Fruit fly (Drosophila melanogaster) whole organism, prepupa: Measurements from ENCODE around the gene Gs2.

Experiments used
- CG10631 ChIP-seq: fragments of 200-800 bp; sonication (Bioruptor generic); optimal IDR thresholded peaks from 2 replicates; lab custom pipeline; 2016; ENCODE audit warnings: missing biosample characterization, missing genetic modification characterization
- CG10669 ChIP-seq: fragments of 200-800 bp; sonication (Bioruptor generic); optimal IDR thresholded peaks from 3 replicates; lab custom pipeline; 2018; ENCODE audit warnings: missing biosample characterization, mild to moderate bottlenecking, missing genetic modification characterization, moderate library complexity
- CG11294 ChIP-seq: fragments of 200-800 bp; sonication (Bioruptor generic); IDR thresholded peaks from 2 replicates; pipeline ENCODE4 v1.3.6; 2022; ENCODE audit warnings: missing biosample characterization, missing genetic modification characterization
- CG11762 ChIP-seq: fragments of 200-800 bp; sonication (Bioruptor generic); optimal IDR thresholded peaks from 3 replicates; lab custom pipeline; 2016; ENCODE audit warnings: missing biosample characterization, missing genetic modification characterization; ENCODE audit not compliant: insufficient read depth
- CG15336 ChIP-seq: fragments of 200-800 bp; sonication (Bioruptor generic); IDR thresholded peaks from 2 replicates; pipeline ENCODE4 v1.3.6; 2022; ENCODE audit warnings: missing biosample characterization, missing genetic modification characterization
- CG16779 ChIP-seq: fragments of 200-800 bp; sonication (Bioruptor generic); optimal IDR thresholded peaks from 3 replicates; lab custom pipeline; 2017; ENCODE audit warnings: missing biosample characterization, mild to moderate bottlenecking, missing genetic modification characterization
- CG3032 ChIP-seq: fragments of 200-800 bp; optimal IDR thresholded peaks from 2 replicates; lab custom pipeline; 2019; ENCODE audit warnings: missing biosample characterization, mild to moderate bottlenecking, missing genetic modification characterization, moderate library complexity
- CG32006 ChIP-seq: fragments of 200-800 bp; sonication (Bioruptor generic); optimal IDR thresholded peaks from 3 replicates; lab custom pipeline; 2017; ENCODE audit warnings: missing biosample characterization, mild to moderate bottlenecking, missing genetic modification characterization
- CG34406 ChIP-seq: fragments of 200-800 bp; sonication (Bioruptor generic); optimal IDR thresholded peaks from 3 replicates; lab custom pipeline; 2016; ENCODE audit warnings: missing biosample characterization, missing genetic modification characterization
- CG3919 ChIP-seq: fragments of 200-800 bp; sonication (Bioruptor generic); optimal IDR thresholded peaks from 3 replicates; lab custom pipeline; 2016; ENCODE audit warnings: missing biosample characterization, missing genetic modification characterization
- CG6163 ChIP-seq: fragments of 200-800 bp; sonication (Bioruptor generic); IDR thresholded peaks from 3 replicates; pipeline ENCODE4 v1.3.6; 2022; ENCODE audit warnings: missing biosample characterization, missing genetic modification characterization
- CG6276 ChIP-seq: fragments of 200-800 bp; sonication (Bioruptor generic); optimal IDR thresholded peaks from 2 replicates; lab custom pipeline; 2017; ENCODE audit warnings: missing biosample characterization, mild to moderate bottlenecking, missing genetic modification characterization
- CG6792 ChIP-seq: fragments of 200-800 bp; sonication (Bioruptor generic); optimal IDR thresholded peaks from 3 replicates; lab custom pipeline; 2016; ENCODE audit warnings: missing biosample characterization, missing genetic modification characterization
- CG6854 ChIP-seq: fragments of 200-800 bp; sonication (Bioruptor generic); optimal IDR thresholded peaks from 2 replicates; lab custom pipeline; 2017; ENCODE audit warnings: missing biosample characterization, mild to moderate bottlenecking, missing genetic modification characterization
- CG8119 ChIP-seq: fragments of 200-800 bp; sonication (Bioruptor generic); IDR thresholded peaks from 3 replicates; pipeline ENCODE4 v1.3.6; 2022; ENCODE audit warnings: missing biosample characterization, missing genetic modification characterization
- CG8319 ChIP-seq: fragments of 200-800 bp; sonication (Bioruptor generic); optimal IDR thresholded peaks from 3 replicates; lab custom pipeline; 2016; ENCODE audit warnings: missing biosample characterization, missing genetic modification characterization
- CG8632 ChIP-seq: fragments of 200-800 bp; sonication (Bioruptor generic); optimal IDR thresholded peaks from 3 replicates; lab custom pipeline; 2016; ENCODE audit warnings: missing biosample characterization, missing genetic modification characterization
- Eip75B ChIP-seq: fragments of 200-800 bp; sonication (Bioruptor generic); optimal IDR thresholded peaks from 3 replicates; lab custom pipeline; 2016; ENCODE audit warnings: missing biosample characterization, missing genetic modification characterization
- Eip78C ChIP-seq: fragments of 200-800 bp; sonication (Bioruptor generic); peaks from one replicate; lab custom pipeline; 2016; ENCODE audit warnings: missing biosample characterization, missing genetic modification characterization
- Eip93F ChIP-seq: fragments of 200-800 bp; sonication (Bioruptor generic); optimal IDR thresholded peaks from 2 replicates; lab custom pipeline; 2016; ENCODE audit warnings: missing biosample characterization, mild to moderate bottlenecking, missing genetic modification characterization
- Ets21C ChIP-seq: fragments of 200-800 bp; sonication (Bioruptor generic); optimal IDR thresholded peaks from 3 replicates; lab custom pipeline; 2016; ENCODE audit warnings: missing biosample characterization, missing genetic modification characterization
- Gug ChIP-seq: fragments of 200-800 bp; sonication (Bioruptor generic); IDR thresholded peaks from 2 replicates; pipeline ENCODE4 v1.3.6; 2022; ENCODE audit warnings: missing biosample characterization, missing genetic modification characterization
- Hr39 ChIP-seq: fragments of 200-800 bp; sonication (Bioruptor generic); optimal IDR thresholded peaks from 2 replicates; lab custom pipeline; 2016; ENCODE audit warnings: missing biosample characterization, missing genetic modification characterization
- Hr4 ChIP-seq: fragments of 200-800 bp; sonication (Bioruptor generic); optimal IDR thresholded peaks from 3 replicates; lab custom pipeline; 2016; ENCODE audit warnings: missing biosample characterization, missing genetic modification characterization
- OdsH ChIP-seq: fragments of 200-800 bp; sonication (Bioruptor generic); optimal IDR thresholded peaks from 3 replicates; lab custom pipeline; 2016; ENCODE audit warnings: missing biosample characterization, missing genetic modification characterization
- Smox ChIP-seq: fragments of 200-800 bp; sonication (Bioruptor generic); optimal IDR thresholded peaks from 3 replicates; lab custom pipeline; 2016; ENCODE audit warnings: missing biosample characterization, missing genetic modification characterization
- Sox102F ChIP-seq: fragments of 200-800 bp; sonication (Bioruptor generic); optimal IDR thresholded peaks from 2 replicates; lab custom pipeline; 2016; ENCODE audit warnings: missing biosample characterization, mild to moderate bottlenecking, missing genetic modification characterization
- acj6 ChIP-seq: fragments of 200-800 bp; sonication (Bioruptor generic); optimal IDR thresholded peaks from 3 replicates; lab custom pipeline; 2016; ENCODE audit warnings: missing biosample characterization, missing genetic modification characterization
- dsx ChIP-seq: fragments of 200-800 bp; optimal IDR thresholded peaks from 3 replicates; lab custom pipeline; 2019; ENCODE audit warnings: missing biosample characterization, mild to moderate bottlenecking, missing genetic modification characterization, moderate library complexity; ENCODE audit not compliant: poor library complexity, severe bottlenecking
- eg ChIP-seq: fragments of 200-800 bp; sonication (Bioruptor generic); IDR thresholded peaks from 3 replicates; pipeline ENCODE4 v1.3.6; 2022; ENCODE audit warnings: missing biosample characterization, missing genetic modification characterization
- fd59A ChIP-seq: fragments of 200-800 bp; sonication (Bioruptor generic); optimal IDR thresholded peaks from 2 replicates; lab custom pipeline; 2017; ENCODE audit warnings: missing biosample characterization, mild to moderate bottlenecking, missing genetic modification characterization, missing genetic modification reagents
- fd85E ChIP-seq: fragments of 200-800 bp; sonication (Bioruptor generic); optimal IDR thresholded peaks from 3 replicates; lab custom pipeline; 2016; ENCODE audit warnings: missing biosample characterization, missing genetic modification characterization
- fkh ChIP-seq: fragments of 200-800 bp; sonication (Bioruptor generic); optimal IDR thresholded peaks from 3 replicates; lab custom pipeline; 2017; ENCODE audit warnings: missing biosample characterization, mild to moderate bottlenecking, missing genetic modification characterization, moderate library complexity
- salr ChIP-seq, 2 experiments: fragments of 200-800 bp; sonication (Bioruptor generic); optimal IDR thresholded peaks; 3 replicates each; lab custom pipeline; 2016 to 2018; ENCODE audit warnings: missing biosample characterization in 2 of 2, missing genetic modification characterization in 2 of 2, mild to moderate bottlenecking in 1 of 2
- ss ChIP-seq, 2 experiments: fragments of 200-800 bp; sonication (Bioruptor generic); optimal IDR thresholded peaks; 2 replicates in 1 of 2; 3 replicates in 1 of 2; lab custom pipeline; 2017 to 2018; ENCODE audit warnings: mild to moderate bottlenecking in 2 of 2, missing biosample characterization in 2 of 2, missing genetic modification characterization in 2 of 2, moderate library complexity in 1 of 2
- svp ChIP-seq: fragments of 200-800 bp; sonication (Bioruptor generic); peaks from one replicate; lab custom pipeline; 2016; ENCODE audit warnings: missing biosample characterization, missing genetic modification characterization
- topi ChIP-seq: fragments of 200-800 bp; sonication (Bioruptor generic); optimal IDR thresholded peaks from 3 replicates; lab custom pipeline; 2016; ENCODE audit warnings: missing biosample characterization, missing genetic modification characterization

The Gs2 gene

DNA sequence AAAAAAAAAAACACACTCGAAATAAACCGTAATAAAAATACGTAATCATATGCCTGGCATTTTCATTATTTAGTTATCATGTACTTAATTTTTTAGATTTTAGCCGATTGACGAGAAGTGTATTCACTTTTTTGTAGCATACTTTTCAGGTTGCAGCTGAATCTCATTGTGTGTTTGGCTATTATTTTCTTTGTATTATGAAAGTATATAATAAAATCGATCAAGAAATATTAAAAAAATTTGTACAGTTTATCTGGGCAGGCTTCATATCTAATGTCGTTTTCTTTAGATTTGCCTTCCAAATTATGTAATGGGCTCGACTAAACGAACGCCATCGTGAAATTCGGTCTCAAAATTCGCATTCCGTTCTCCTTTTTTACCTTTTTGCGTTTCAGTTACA, 13.0 kb upstream of the Gs2 start, which contains the start of gene CG15196:
Gene CG15196, plus strand, starts transcription at position 301 of the 400 bp plus-strand sequence.
- TF ChIP-seq CG11294 (GFP tag; lab: Robert Waterston, UW) (no peak), Smox (GFP tag; lab: Kevin White, UChicago) (no peak), CG6792 (GFP tag; lab: Kevin White, UChicago) (no peak), CG11762 (GFP tag; lab: Kevin White, UChicago) (no peak), CG6854 (no peak), fd85E (GFP tag; lab: Kevin White, UChicago) (no peak), Eip93F (GFP tag; lab: Kevin White, UChicago) (no peak), CG16779 (tag; lab: Kevin White, UChicago) (no peak), svp (no peak), CG6163 (GFP tag; lab: Robert Waterston, UW) (no peak)

DNA sequence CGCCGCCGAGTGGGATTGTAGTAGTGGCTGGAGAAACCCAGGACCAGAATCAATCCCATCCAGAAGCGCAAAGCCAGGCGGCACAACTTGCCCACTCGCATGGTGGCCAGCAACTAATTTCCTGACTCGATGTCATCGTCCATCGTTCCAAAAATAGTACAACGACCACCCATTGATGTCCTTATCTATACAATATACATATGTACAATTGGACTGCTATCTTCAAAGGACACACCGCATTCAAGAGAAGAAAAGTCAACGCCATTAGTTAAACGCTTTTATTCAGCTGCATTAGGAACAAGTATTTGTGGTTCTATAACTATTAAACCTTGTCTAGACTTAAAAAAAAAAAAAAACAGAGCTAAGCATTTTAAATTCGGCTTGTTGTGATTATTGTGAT, 9.5 kb upstream of the Gs2 start, which contains the start of gene Gr10b:
Gene Gr10b, minus strand, starts transcription at position 101 of the 400 bp plus-strand sequence.
- TF ChIP-seq CG8319 = no peak
- no peak for TF ChIP-seq Sox102F (GFP tag; lab: Kevin White, UChicago)
- TF ChIP-seq Hr4 (GFP tag; lab: Kevin White, UChicago) = no peak

DNA sequence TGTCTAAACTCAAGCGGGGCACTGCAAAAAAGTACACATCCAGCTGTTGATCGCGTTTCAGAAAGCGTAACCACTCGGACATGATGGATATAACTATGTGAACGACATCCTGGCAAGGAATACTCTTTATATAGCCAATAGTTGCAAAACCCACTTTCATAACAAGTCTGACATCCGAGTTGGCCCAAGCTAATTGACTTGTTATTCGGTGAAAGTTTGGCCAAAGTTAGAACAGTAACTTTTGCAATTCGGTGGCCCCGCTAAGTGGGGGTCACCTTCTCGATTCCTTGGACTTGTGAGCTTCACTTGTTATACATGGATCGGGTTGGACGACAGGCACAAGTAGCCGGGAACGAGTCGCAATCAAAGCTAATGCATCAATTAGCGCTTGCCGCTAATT, 5.3 kb upstream of the Gs2 start, which contains the start of the genes Gr10a and Or10a:
Gene Gr10a, minus strand, starts transcription at position 101 of the 400 bp plus-strand sequence.
Gene Or10a, minus strand, starts transcription at position 101 of the 400 bp plus-strand sequence.
- TF ChIP-seq Eip78C (GFP tag; lab: Kevin White, UChicago) (no peak), fd85E (GFP tag; lab: Kevin White, UChicago) (no peak), CG16779 (tag; lab: Kevin White, UChicago) (no peak), CG34406 (GFP tag; lab: Kevin White, UChicago) (no peak), CG8632 (no peak), CG10631 (no peak), fkh (GFP tag; lab: Kevin White, UChicago) (no peak), CG32006 (GFP tag; lab: Kevin White, UChicago) (no peak), CG3919 (GFP tag; lab: Kevin White, UChicago) (no peak), Eip75B (GFP tag; lab: Kevin White, UChicago) (no peak), Gug (no peak), Hr39 (GFP tag; lab: Kevin White, UChicago) (no peak), CG3032 (tag; lab: Kevin White, UChicago) (no peak), salr (GFP tag; optimal IDR thresholded peaks at IDR 0.05; lab: Kevin White, UChicago) (no peak), acj6 (GFP tag; lab: Kevin White, UChicago) (no peak), Smox (GFP tag; lab: Kevin White, UChicago) (no peak), dsx (no peak), Hr4 (GFP tag; lab: Kevin White, UChicago) (no peak)

DNA sequence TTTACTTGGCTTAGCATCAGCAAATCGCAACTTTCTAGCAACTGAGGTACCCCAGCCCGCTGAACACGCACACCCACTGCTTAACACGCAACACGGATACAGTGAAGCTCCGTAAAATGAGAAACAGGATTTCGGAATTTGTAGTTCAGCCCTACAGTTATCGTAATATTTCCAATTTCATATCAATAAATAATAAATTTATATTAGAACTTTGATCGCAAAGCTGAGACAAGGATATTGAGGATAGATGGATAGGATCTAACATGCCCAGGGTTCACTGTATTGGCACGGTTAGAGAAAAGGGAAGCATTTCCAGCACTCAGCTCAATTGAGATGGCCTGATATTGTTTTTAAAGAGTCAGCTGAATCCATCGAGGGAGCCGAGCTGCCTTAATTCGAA, 3.4 kb upstream of the Gs2 start:
- TF ChIP-seq CG6276 (GFP tag; lab: Kevin White, UChicago) = peak; percentile 20
- peak; percentile 39 for TF ChIP-seq Eip78C (GFP tag; lab: Kevin White, UChicago)
- no peak for TF ChIP-seq Hr4 (GFP tag; lab: Kevin White, UChicago)
- peak; percentile 40 for TF ChIP-seq CG32006 (GFP tag; lab: Kevin White, UChicago)
- peak; percentile 12 for TF ChIP-seq OdsH (GFP tag; lab: Kevin White, UChicago)
- no peak for TF ChIP-seq CG10669 (GFP tag; lab: Kevin White, UChicago)
- TF ChIP-seq CG15336 = peak; percentile 39
- peak; percentile 32; the same call in 1 of the 3 replicates for TF ChIP-seq eg (GFP tag; lab: Robert Waterston, UW)
- no peak for TF ChIP-seq acj6 (GFP tag; lab: Kevin White, UChicago)
- TF ChIP-seq CG6792 (GFP tag; lab: Kevin White, UChicago) = no peak
- TF ChIP-seq topi = no peak
- TF ChIP-seq CG8319 = no peak
- no peak for TF ChIP-seq salr (GFP tag; optimal IDR thresholded peaks at IDR 0.05; lab: Kevin White, UChicago)
- TF ChIP-seq ss (GFP tag; optimal IDR thresholded peaks at IDR 0.05; lab: Kevin White, UChicago) = peak in 1 of 2 experiments; percentile 37
- no peak for TF ChIP-seq Gug
- peak; percentile 32; the same call in 1 of the 3 replicates for TF ChIP-seq CG8119
- TF ChIP-seq CG6163 (GFP tag; lab: Robert Waterston, UW) = 0 out of 3 replicates have a peak, but pooled peaks have one; percentile 36
- no peak for TF ChIP-seq fd59A (GFP tag; lab: Kevin White, UChicago)
- TF ChIP-seq Ets21C (GFP tag; lab: Kevin White, UChicago) = no peak
- TF ChIP-seq, all 60 proteins: peak for 9
